Worm (Caenorhabditis elegans) whole organism, L3 larva: ENCODE data around the gene algn-9.

ENCODE experiments used
- R02D3.7 ChIP-seq: fragments of 150-350 bp; optimal IDR thresholded peaks from 2 replicates; lab custom pipeline; 2014; ENCODE audit warnings: missing biosample characterization, missing genetic modification characterization
- aly-2 ChIP-seq: fragments of 150-350 bp; optimal IDR thresholded peaks from 2 replicates; lab custom pipeline; 2014; ENCODE audit warnings: missing biosample characterization, missing genetic modification characterization
- ceh-16 ChIP-seq: sonication (generic microtip); optimal IDR thresholded peaks from 2 replicates; lab custom pipeline; 2017; ENCODE audit warnings: missing biosample characterization, missing genetic modification characterization
- ceh-9 ChIP-seq: sonication (generic microtip); optimal IDR thresholded peaks from 2 replicates; lab custom pipeline; 2018; ENCODE audit warnings: missing biosample characterization, missing genetic modification characterization
- daf-12 ChIP-seq: fragments of 150-350 bp; optimal IDR thresholded peaks from 2 replicates; lab custom pipeline; 2014; ENCODE audit warnings: missing biosample characterization, missing genetic modification reagents, missing genetic modification characterization
- egl-27 ChIP-seq: sonication (generic microtip); optimal IDR thresholded peaks from 4 replicates; lab custom pipeline; 2017; ENCODE audit warnings: missing biosample characterization, missing genetic modification reagents, missing genetic modification characterization
- egl-5 ChIP-seq: fragments of 150-350 bp; optimal IDR thresholded peaks from 2 replicates; lab custom pipeline; 2017; ENCODE audit warnings: missing biosample characterization, missing genetic modification reagents, missing genetic modification characterization, inconsistent platforms
- elt-2 ChIP-seq: sonication (generic microtip); optimal IDR thresholded peaks from 2 replicates; lab custom pipeline; 2016; ENCODE audit warnings: missing genetic modification reagents, mild to moderate bottlenecking, missing genetic modification characterization, missing compliant biosample characterization
- eor-1 ChIP-seq, 2 experiments: fragments of 150-350 bp; optimal IDR thresholded peaks; 2 replicates each; lab custom pipeline; 2014 to 2018; ENCODE audit warnings: missing biosample characterization in 2 of 2, missing genetic modification characterization in 2 of 2
- fkh-10 ChIP-seq: sonication (generic microtip); optimal IDR thresholded peaks from 2 replicates; lab custom pipeline; 2017; ENCODE audit warnings: missing biosample characterization, missing genetic modification reagents, missing genetic modification characterization
- hmg-11 ChIP-seq: sonication (generic microtip); optimal IDR thresholded peaks from 2 replicates; lab custom pipeline; 2016; ENCODE audit warnings: missing genetic modification characterization, missing compliant biosample characterization
- jun-1 ChIP-seq: fragments of 150-350 bp; optimal IDR thresholded peaks from 2 replicates; lab custom pipeline; 2014; ENCODE audit warnings: missing biosample characterization, missing genetic modification reagents, missing genetic modification characterization
- lin-15B ChIP-seq: fragments of 150-350 bp; optimal IDR thresholded peaks from 2 replicates; lab custom pipeline; 2014; ENCODE audit warnings: missing biosample characterization, missing genetic modification characterization
- lin-39 ChIP-seq: fragments of 150-350 bp; optimal IDR thresholded peaks from 2 replicates; lab custom pipeline; 2018; ENCODE audit warnings: missing biosample characterization, missing genetic modification reagents, missing genetic modification characterization
- lsy-12 ChIP-seq: sonication (generic microtip); optimal IDR thresholded peaks from 2 replicates; lab custom pipeline; 2016; ENCODE audit warnings: mild to moderate bottlenecking, missing genetic modification characterization, missing compliant biosample characterization
- mml-1 ChIP-seq: fragments of 150-350 bp; sonication (generic microtip); optimal IDR thresholded peaks from 3 replicates; lab custom pipeline; 2014; ENCODE audit warnings: missing biosample characterization, missing genetic modification characterization
- nfya-1 ChIP-seq: sonication (generic microtip); optimal IDR thresholded peaks from 2 replicates; lab custom pipeline; 2017; ENCODE audit warnings: missing genetic modification characterization, mild to moderate bottlenecking, missing compliant biosample characterization, antibody characterized with exemption, moderate library complexity; ENCODE audit not compliant: insufficient read depth
- nhr-12 ChIP-seq: fragments of 150-350 bp; optimal IDR thresholded peaks from 2 replicates; lab custom pipeline; 2014; ENCODE audit warnings: missing biosample characterization, missing genetic modification characterization
- nhr-23 ChIP-seq: fragments of 150-350 bp; optimal IDR thresholded peaks from 2 replicates; lab custom pipeline; 2014; ENCODE audit warnings: missing biosample characterization, missing genetic modification reagents, missing genetic modification characterization
- nhr-43 ChIP-seq: sonication (generic microtip); optimal IDR thresholded peaks from 2 replicates; lab custom pipeline; 2016; ENCODE audit warnings: mild to moderate bottlenecking, missing genetic modification characterization, missing compliant biosample characterization; ENCODE audit not compliant: poor library complexity, severe bottlenecking
- nhr-77 ChIP-seq: fragments of 150-350 bp; optimal IDR thresholded peaks from 2 replicates; lab custom pipeline; 2014; ENCODE audit warnings: missing biosample characterization, missing genetic modification characterization
- pha-4 ChIP-seq: fragments of 150-350 bp; optimal IDR thresholded peaks from 2 replicates; lab custom pipeline; 2014; ENCODE audit warnings: missing biosample characterization, missing genetic modification reagents, missing genetic modification characterization
- pqm-1 ChIP-seq: fragments of 150-350 bp; optimal IDR thresholded peaks from 2 replicates; lab custom pipeline; 2017; ENCODE audit warnings: missing biosample characterization, missing genetic modification characterization, inconsistent platforms
- skn-1 ChIP-seq: fragments of 150-350 bp; optimal IDR thresholded peaks from 2 replicates; lab custom pipeline; 2014; ENCODE audit warnings: missing biosample characterization, missing genetic modification characterization
- snpc-4 ChIP-seq: fragments of 150-350 bp; optimal IDR thresholded peaks from 2 replicates; lab custom pipeline; 2014; ENCODE audit warnings: missing biosample characterization, missing genetic modification characterization
- tbx-2 ChIP-seq: sonication (generic microtip); optimal IDR thresholded peaks from 2 replicates; lab custom pipeline; 2016; ENCODE audit warnings: mild to moderate bottlenecking, missing genetic modification characterization, missing compliant biosample characterization
- unc-39 ChIP-seq: sonication (generic microtip); optimal IDR thresholded peaks from 4 replicates; lab custom pipeline; 2017; ENCODE audit warnings: missing biosample characterization, missing genetic modification characterization
- zag-1 ChIP-seq: fragments of 150-350 bp; optimal IDR thresholded peaks from 2 replicates; lab custom pipeline; 2014; ENCODE audit warnings: missing biosample characterization, missing genetic modification characterization

Gene algn-9

ce11 chrII:10612743-10613142 is 28.6 kb downstream of the algn-9 start, which contains the start of gene C14A4.12:
TSS of gene C14A4.12 (plus strand) at chrII:10613043.
- no peak for TF ChIP-seq ceh-9 (tag; lab: Kevin White, UChicago)
- peak; percentile 90 for TF ChIP-seq pha-4 (tag; lab: Kevin White, UChicago)

ce11 chrII:10618157-10618556 is 34.0 kb downstream of the algn-9 start, which contains the start of gene C14A4.13:
TSS of gene C14A4.13 (plus strand) at chrII:10618457.
- no peak for TF ChIP-seq R02D3.7 (tag; lab: Kevin White, UChicago)
- no peak for TF ChIP-seq mml-1 (tag; lab: Kevin White, UChicago)
- no peak for TF ChIP-seq nfya-1 (tag; lab: Kevin White, UChicago)
- TF ChIP-seq lin-15B (tag; lab: Kevin White, UChicago), result no peak
- no peak for TF ChIP-seq aly-2 (tag; lab: Kevin White, UChicago)
- no peak for TF ChIP-seq ceh-16 (tag; lab: Kevin White, UChicago)
- TF ChIP-seq lsy-12 (tag; lab: Kevin White, UChicago), result no peak
- TF ChIP-seq zag-1 (tag; lab: Kevin White, UChicago), result no peak
- TF ChIP-seq eor-1 (tag; optimal IDR thresholded peaks at IDR 0.05; lab: Kevin White, UChicago), result no peak

DNA sequence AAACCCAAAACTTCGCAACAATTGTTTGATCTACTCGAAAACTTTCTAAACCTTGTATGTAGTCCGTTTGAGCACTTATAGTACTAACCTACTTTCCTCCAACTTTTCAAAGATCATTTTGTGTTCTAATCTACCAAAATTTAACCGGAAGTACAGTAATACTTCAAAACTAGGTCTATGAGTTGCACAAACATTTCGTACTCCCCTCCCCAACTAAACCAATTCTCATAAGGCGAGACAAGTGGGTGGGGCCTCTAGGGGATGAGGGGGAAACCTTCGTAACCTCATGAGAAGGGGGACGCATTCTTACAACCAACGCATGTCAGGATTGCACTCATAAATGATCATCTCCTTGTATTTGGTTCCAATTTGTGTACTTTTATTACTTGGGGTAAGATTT is 37.8 kb downstream of the algn-9 start, which contains the start of gene cutl-9:
cutl-9 (plus strand) TSS at position 301 of the 400 bp plus-strand sequence.
- TF ChIP-seq nhr-43 (tag; lab: Kevin White, UChicago) (no peak), lin-15B (tag; lab: Kevin White, UChicago) (no peak), lin-39 (tag; lab: Kevin White, UChicago) (no peak)

DNA sequence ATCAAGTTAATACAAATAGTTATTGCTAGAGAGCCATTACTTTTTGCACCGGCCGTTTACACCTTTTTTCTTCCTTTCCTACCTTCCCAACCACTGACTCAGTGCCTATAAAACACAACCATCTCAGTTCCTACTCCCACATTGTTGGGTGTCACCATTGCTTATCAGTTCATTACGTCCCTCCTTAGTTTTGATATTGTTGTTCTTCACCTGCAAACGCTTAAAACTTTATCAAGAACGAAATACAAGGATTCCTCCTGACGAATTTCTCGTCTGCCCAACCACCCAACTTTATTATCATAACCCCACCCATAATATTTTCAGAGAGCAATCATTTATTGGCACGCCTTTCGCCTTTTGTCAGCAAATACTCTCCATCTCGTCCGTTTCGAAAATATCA is 43.0 kb downstream of the algn-9 start:
- TF ChIP-seq pqm-1 (tag; lab: Kevin White, UChicago), result peak; percentile 38
- no peak for TF ChIP-seq eor-1 (tag; optimal IDR thresholded peaks at IDR 0.05; lab: Kevin White, UChicago)
- TF ChIP-seq fkh-10 (GFP tag; lab: Kevin White, UChicago), result no peak
- TF ChIP-seq jun-1, result peak; percentile 38
- TF ChIP-seq nhr-77 (tag; lab: Kevin White, UChicago), result no peak
- no peak for TF ChIP-seq pha-4 (tag; lab: Kevin White, UChicago)
- TF ChIP-seq nhr-23 (tag; lab: Kevin White, UChicago), result no peak
- no peak for TF ChIP-seq egl-5 (tag; lab: Kevin White, UChicago)
- TF ChIP-seq nhr-12, result no peak
- no peak for TF ChIP-seq hmg-11 (tag; lab: Kevin White, UChicago)
- no peak for TF ChIP-seq aly-2 (tag; lab: Kevin White, UChicago)
- TF ChIP-seq skn-1, result no peak
- TF ChIP-seq tbx-2 (tag; lab: Kevin White, UChicago), result no peak
- no peak for TF ChIP-seq lsy-12 (tag; lab: Kevin White, UChicago)
- TF ChIP-seq egl-27 (tag; lab: Kevin White, UChicago), result no peak
- TF ChIP-seq elt-2, result peak; percentile 84
- TF ChIP-seq nhr-43 (tag; lab: Kevin White, UChicago), result no peak
- TF ChIP-seq unc-39 (tag; lab: Kevin White, UChicago), result no peak

DNA sequence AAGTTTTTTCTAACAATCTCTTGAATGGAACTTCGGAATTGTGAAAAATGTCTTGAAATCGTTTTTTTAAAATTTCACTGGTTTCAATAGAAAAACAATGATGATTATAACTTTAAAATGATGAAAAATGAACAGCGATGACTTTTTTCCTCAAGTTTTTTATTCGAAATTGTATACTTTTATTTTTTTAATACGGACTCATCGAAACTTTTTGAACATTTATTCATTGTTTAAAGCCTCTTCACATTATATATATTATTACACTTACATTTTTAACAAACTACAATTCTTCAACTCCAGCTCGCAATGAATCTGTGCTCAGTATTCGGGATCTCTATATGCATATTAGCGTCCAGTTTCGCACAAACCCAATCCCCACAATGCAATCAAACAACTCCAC is 43.8 kb downstream of the algn-9 start, which contains the start of gene M28.8:
M28.8 (plus strand) TSS at position 301 of the 400 bp plus-strand sequence.
- no peak for TF ChIP-seq snpc-4 (tag; lab: Kevin White, UChicago)
- TF ChIP-seq, all 47 proteins: peak for 0

ce11 chrII:10630944-10631343 is 46.8 kb downstream of the algn-9 start:
- peak; percentile 20 for TF ChIP-seq pqm-1 (tag; lab: Kevin White, UChicago)
- TF ChIP-seq daf-12 (tag; lab: Kevin White, UChicago), result no peak
- TF ChIP-seq jun-1, result no peak
- TF ChIP-seq elt-2, result peak; percentile 28
